Fruit fly (Drosophila melanogaster): ENCODE measurements around the gene CG46306.

Gene CG46306

dm6 chrX:16782175-16782916, 53.0 kb downstream of the CG46306 start (continued):
- TF ChIP-seq Gsc (GFP tag; IDR thresholded peaks at IDR 0.05) (no peak), CG6813 (GFP tag; optimal IDR thresholded peaks at IDR 0.05) (peak; percentile 9), chif (GFP tag; optimal IDR thresholded peaks at IDR 0.05) (peak; percentile 47 to 58), CG7372 (GFP tag; IDR thresholded peaks at IDR 0.05) (0 out of 2 replicates have a peak, but pooled peaks have one; percentile 24), Deaf1 (tag; optimal IDR thresholded peaks at IDR 0.05) (peak; percentile 57), jumu (GFP tag; optimal IDR thresholded peaks at IDR 0.05) (peak; percentile 37), CG17802 (tag; optimal IDR thresholded peaks at IDR 0.05) (peak; percentile 13), gcm (GFP tag; optimal IDR thresholded peaks at IDR 0.05) (no peak), CG9215 (GFP tag; IDR thresholded peaks at IDR 0.05) (peak; percentile 29; the same call in 1 of the 2 replicates), Ptx1 (GFP tag; IDR thresholded peaks at IDR 0.05) (peak; percentile 68), rib (GFP tag; IDR thresholded peaks at IDR 0.05) (no peak), CG1603 (tag; optimal IDR thresholded peaks at IDR 0.05) (peak; percentile 17), sens (GFP tag) (peak; percentile 82), mirr (GFP tag; optimal IDR thresholded peaks at IDR 0.05) (peak; percentile 45), TFAM (GFP tag; optimal IDR thresholded peaks at IDR 0.05) (no peak), so (GFP tag; IDR thresholded peaks at IDR 0.05) (peak; percentile 55; the same call in 1 of the 3 replicates), Hr3 (GFP tag; optimal IDR thresholded peaks at IDR 0.05) (peak; percentile 19), Lim3 (GFP tag; IDR thresholded peaks at IDR 0.05) (no peak), CG9437 (GFP tag; optimal IDR thresholded peaks at IDR 0.05) (peak; percentile 23), stc (GFP tag; IDR thresholded peaks at IDR 0.05) (peak; percentile 60; the same call in 1 of the 2 replicates), CG12155 (GFP tag; optimal IDR thresholded peaks at IDR 0.05) (peak; percentile 38), row (GFP tag; IDR thresholded peaks at IDR 0.05) (peak; percentile 52), CG13624 (GFP tag; optimal IDR thresholded peaks at IDR 0.05) (peak; percentile 16), Hr51 (GFP tag; optimal IDR thresholded peaks at IDR 0.05) (peak in 1 of 2 experiments; percentile 69), Aef1 (GFP tag; IDR thresholded peaks at IDR 0.05) (peak; percentile 44; the same call in 1 of the 3 replicates), CG1602 (GFP tag; optimal IDR thresholded peaks at IDR 0.05) (peak; percentile 38), CG17359 (tag; optimal IDR thresholded peaks at IDR 0.05) (peak; percentile 48), CG10147 (GFP tag; optimal IDR thresholded peaks at IDR 0.05) (peak; percentile 25), onecut (GFP tag; IDR thresholded peaks at IDR 0.05) (peak; percentile 34), sd (tag; optimal IDR thresholded peaks at IDR 0.05) (peak; percentile 26), mld (GFP tag; IDR thresholded peaks at IDR 0.05; ENCODE audit: partially characterized antibody) (no peak; the same call in 2 of the 3 replicates), crc (GFP tag; optimal IDR thresholded peaks at IDR 0.05) (peak; percentile 24), CG13424 (tag; optimal IDR thresholded peaks at IDR 0.05) (peak; percentile 42), CG15269 (tag; optimal IDR thresholded peaks at IDR 0.05) (peak; percentile 69), ase (GFP tag; IDR thresholded peaks at IDR 0.05) (peak; percentile 30; the same call in 1 of the 3 replicates), CG16863 (GFP tag; optimal IDR thresholded peaks at IDR 0.05) (peak; percentile 53), CG6683 (GFP tag; optimal IDR thresholded peaks at IDR 0.05) (no peak), YL-1 (GFP tag; optimal IDR thresholded peaks at IDR 0.05) (no peak), ranshi (GFP tag; IDR thresholded peaks at IDR 0.05) (0 out of 2 replicates have a peak, but pooled peaks have one; percentile 48), Fer1 (GFP tag; optimal IDR thresholded peaks at IDR 0.05) (peak; percentile 54), psq (GFP tag; optimal IDR thresholded peaks at IDR 0.05) (no peak), CG6254 (GFP tag; optimal IDR thresholded peaks at IDR 0.05) (no peak), ci (GFP tag; IDR thresholded peaks at IDR 0.05) (0 out of 3 replicates have a peak, but pooled peaks have one; percentile 65), Spps (tag; optimal IDR thresholded peaks at IDR 0.05) (no peak), CG11696 (GFP tag; IDR thresholded peaks at IDR 0.05) (peak; percentile 41; the same call in 1 of the 2 replicates), Atf6 (GFP tag; IDR thresholded peaks at IDR 0.05) (peak; percentile 42; the same call in 1 of the 2 replicates), Blimp-1 (GFP tag; optimal IDR thresholded peaks at IDR 0.05) (peak; percentile 28), CTCF (GFP tag; optimal IDR thresholded peaks at IDR 0.05) (no peak), C15 (GFP tag; IDR thresholded peaks at IDR 0.05) (0 out of 3 replicates have a peak, but pooled peaks have one; percentile 33)

Data from whole organism, embryonic.